Fruit fly (Drosophila melanogaster) S2 (cell line): ENCODE measurements around the gene osk.

Experiments used
- CG8478 ChIP-seq: fragments of >200 bp; optimal IDR thresholded peaks from 2 replicates; lab custom pipeline; 2018
- CTCF ChIP-seq, 2 experiments: fragments of >200 bp; optimal IDR thresholded peaks; 2 replicates each; lab custom pipeline; 2018

The osk gene

DNA sequence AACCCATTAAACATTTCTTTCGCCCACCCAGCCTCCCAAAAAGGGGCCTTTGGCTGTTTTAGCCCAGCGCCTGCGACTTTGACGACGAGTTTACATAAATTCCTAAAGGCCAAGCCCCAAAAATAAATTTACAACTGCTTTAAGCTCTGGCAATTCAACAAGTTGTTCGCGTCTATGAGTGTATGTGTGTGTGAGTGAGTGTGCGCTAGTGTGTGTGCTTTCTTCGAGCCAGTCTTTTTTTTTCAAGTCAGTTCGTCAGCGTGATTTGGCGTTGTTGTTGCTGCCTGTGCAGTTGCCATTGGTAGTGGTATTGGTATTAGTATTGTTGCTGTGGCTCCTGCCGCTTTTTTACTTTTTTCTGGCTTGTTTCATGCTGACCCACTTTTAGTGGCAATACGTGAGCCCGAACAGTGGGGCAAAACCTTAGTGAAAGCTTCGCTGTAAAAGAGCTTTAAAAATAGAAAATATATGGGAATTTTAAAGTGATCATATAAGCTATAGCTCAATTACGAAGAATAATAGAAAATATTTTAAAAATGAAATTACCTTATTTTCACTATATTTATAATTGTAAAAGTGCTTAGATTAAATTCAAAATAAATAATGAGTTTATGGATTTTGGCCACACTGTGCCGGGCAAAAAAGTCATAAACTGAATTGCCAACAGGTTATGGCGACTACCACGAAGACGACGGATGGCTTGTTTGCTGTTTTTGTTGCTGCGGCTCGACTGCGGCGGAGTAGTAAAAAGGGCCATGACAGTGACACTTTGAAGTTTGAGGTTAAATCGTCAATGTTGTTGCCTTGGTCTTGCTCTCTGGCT lies 10.8 kb downstream of the osk start:
- TF ChIP-seq CG8478 (lab: Kevin White, UChicago), result no peak
- TF ChIP-seq CTCF (optimal IDR thresholded peaks at IDR 0.05; lab: Kevin White, UChicago), result no peak

DNA sequence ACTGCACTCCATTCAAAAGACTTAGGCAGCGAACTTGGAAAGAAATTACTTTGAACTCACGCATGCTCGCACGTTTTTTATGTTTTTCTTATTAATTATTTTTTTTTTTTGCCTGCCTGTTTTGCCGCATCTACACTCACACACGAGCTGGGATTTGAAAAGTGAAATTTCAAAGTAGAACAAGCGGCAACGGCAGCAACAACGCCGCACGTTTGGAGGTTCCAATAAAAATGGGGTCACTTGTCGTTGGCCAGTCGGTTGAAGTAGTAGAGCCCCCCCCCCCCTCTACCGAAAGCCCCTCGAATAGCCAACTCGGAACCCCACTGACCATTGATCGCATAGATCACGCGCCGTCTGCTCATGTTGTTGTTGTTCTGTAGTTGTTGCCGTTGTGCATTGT lies 11.5 kb downstream of the osk start:
- TF ChIP-seq CG8478 (lab: Kevin White, UChicago), result no peak
- TF ChIP-seq CTCF (optimal IDR thresholded peaks at IDR 0.05; lab: Kevin White, UChicago), result no peak

DNA sequence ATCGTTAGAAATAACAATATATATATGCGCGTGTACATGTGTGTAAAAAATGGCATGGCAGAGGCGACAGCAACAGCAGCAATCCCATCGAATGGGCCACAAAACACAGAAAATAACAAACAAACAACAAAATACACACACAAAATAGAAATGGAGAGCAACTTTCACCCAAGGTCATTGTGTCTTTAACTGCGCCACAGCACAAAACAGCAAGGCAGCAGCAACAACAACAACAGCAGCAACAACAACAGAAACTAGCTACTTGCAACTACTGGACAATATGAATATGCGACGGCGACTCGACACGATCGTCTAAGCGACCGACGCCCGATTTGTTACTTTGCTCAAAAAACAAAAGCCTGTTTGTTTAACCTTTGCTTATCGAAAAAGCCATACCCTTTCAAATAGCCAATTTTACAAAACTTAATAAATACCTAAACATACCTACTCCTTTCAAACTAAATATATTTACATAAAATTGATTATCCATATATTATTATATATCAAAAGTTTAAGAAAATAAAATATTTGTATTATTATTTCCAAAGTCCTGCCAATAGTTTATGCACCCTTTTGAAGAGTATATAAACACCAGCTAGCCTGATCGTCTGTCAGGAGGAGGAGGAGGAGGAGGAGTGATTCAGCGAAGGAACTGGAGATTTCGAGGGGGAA lies 13.0 kb downstream of the osk start:
- no peak for TF ChIP-seq CG8478 (lab: Kevin White, UChicago)
- no peak for TF ChIP-seq CTCF (optimal IDR thresholded peaks at IDR 0.05; lab: Kevin White, UChicago)

DNA sequence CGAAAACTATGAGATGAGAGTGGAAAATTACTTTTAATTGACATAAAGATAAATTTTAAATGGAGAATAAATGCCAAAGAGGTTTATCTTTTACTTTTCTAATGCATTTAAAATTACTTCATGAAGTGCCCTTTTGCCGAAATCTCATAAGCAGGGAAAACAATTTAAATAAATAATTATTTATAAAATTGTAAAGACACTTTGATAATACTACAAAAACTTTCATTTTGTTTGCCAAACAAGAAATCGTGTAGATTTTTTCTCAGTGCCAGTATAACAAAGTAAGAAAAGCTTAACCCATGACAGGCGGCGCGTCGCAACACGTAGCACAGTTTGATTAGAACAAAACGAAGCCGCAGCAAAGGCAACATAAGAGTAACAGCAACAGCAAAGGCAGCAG lies 13.9 kb downstream of the osk start:
- TF ChIP-seq CG8478 (lab: Kevin White, UChicago) (no peak), CTCF (optimal IDR thresholded peaks at IDR 0.05; lab: Kevin White, UChicago) (no peak)

- TF ChIP-seq CG8478 (lab: Kevin White, UChicago) (no peak), CTCF (optimal IDR thresholded peaks at IDR 0.05; lab: Kevin White, UChicago) (no peak)
Observed at dm6 chr3R:8949334-8950066, 14.6 kb downstream of the osk start.

- TF ChIP-seq CTCF (optimal IDR thresholded peaks at IDR 0.05; lab: Kevin White, UChicago), result no peak
- no peak for TF ChIP-seq CG8478 (lab: Kevin White, UChicago)
Observed at dm6 chr3R:8954515-8955358, 19.8 kb downstream of the osk start.

dm6 chr3R:8955359-8955820 lies 20.5 kb downstream of the osk start:
- TF ChIP-seq CTCF (optimal IDR thresholded peaks at IDR 0.05; lab: Kevin White, UChicago) (no peak), CG8478 (lab: Kevin White, UChicago) (no peak)

dm6 chr3R:8956333-8956732 lies 21.4 kb downstream of the osk start:
- TF ChIP-seq CG8478 (lab: Kevin White, UChicago) (no peak), CTCF (optimal IDR thresholded peaks at IDR 0.05; lab: Kevin White, UChicago) (no peak)

DNA sequence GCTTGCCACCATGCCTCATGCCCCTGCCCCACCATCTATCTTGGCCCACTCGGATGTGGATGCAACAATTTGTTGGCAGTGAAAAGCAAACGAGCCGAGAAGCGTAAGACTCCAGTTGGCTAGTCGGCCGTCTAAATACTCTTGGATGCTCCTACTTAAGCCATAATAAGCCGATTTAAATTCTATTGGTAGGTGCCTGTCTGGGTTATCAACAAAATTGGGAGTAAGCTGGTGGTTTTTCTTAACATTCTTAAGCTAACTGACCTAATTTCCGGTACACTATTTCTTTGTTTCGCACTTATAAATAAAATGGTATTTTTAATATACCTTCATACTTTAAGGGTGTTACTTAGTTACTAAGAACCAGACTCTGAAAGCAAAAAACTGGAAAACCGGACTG lies 22.8 kb downstream of the osk start:
- TF ChIP-seq CG8478 (lab: Kevin White, UChicago) (no peak), CTCF (optimal IDR thresholded peaks at IDR 0.05; lab: Kevin White, UChicago) (no peak)

DNA sequence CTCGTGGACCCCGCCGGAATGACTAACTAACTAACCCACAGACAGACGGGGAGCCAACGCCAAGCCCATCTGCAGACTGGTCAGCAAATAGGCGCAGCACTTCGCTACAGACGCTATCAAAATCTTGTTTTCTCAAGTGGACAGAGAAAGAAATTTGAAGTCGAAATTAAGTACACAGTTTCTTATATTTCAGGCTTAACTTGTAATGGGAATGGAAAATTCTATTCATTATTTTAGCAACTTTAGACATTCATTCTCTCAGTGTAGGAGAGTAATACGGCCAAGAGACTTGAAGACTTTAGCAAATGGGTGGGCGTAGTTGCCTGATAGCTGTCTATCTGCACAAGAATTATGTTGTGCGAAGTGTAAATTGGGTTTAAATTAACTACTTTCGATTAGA lies 23.4 kb downstream of the osk start:
- TF ChIP-seq CTCF (optimal IDR thresholded peaks at IDR 0.05; lab: Kevin White, UChicago) (no peak), CG8478 (lab: Kevin White, UChicago) (no peak)

DNA sequence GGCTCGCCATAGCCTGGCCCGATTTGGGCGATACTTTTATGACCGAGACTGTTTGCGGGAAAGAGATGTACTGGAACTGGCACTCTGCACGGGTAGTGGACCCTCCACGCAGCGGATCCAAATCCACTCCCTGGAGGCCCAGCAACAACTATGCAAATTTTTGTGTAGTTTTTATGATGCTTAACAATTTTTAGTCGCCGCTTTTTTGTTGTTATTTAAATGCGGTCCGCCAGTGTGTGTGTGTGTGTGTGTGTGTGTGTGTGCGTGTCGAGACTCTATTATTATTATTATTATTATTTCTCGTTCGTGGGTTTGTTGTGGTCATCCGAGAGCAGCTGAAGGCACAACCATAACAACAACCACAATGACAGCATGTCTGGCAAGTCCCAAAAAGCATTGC lies 24.2 kb downstream of the osk start:
- TF ChIP-seq CG8478 (lab: Kevin White, UChicago), result no peak
- TF ChIP-seq CTCF (optimal IDR thresholded peaks at IDR 0.05; lab: Kevin White, UChicago), result no peak

dm6 chr3R:8960329-8960728 lies 25.4 kb downstream of the osk start:
- TF ChIP-seq CG8478 (lab: Kevin White, UChicago) (no peak), CTCF (optimal IDR thresholded peaks at IDR 0.05; lab: Kevin White, UChicago) (no peak)

DNA sequence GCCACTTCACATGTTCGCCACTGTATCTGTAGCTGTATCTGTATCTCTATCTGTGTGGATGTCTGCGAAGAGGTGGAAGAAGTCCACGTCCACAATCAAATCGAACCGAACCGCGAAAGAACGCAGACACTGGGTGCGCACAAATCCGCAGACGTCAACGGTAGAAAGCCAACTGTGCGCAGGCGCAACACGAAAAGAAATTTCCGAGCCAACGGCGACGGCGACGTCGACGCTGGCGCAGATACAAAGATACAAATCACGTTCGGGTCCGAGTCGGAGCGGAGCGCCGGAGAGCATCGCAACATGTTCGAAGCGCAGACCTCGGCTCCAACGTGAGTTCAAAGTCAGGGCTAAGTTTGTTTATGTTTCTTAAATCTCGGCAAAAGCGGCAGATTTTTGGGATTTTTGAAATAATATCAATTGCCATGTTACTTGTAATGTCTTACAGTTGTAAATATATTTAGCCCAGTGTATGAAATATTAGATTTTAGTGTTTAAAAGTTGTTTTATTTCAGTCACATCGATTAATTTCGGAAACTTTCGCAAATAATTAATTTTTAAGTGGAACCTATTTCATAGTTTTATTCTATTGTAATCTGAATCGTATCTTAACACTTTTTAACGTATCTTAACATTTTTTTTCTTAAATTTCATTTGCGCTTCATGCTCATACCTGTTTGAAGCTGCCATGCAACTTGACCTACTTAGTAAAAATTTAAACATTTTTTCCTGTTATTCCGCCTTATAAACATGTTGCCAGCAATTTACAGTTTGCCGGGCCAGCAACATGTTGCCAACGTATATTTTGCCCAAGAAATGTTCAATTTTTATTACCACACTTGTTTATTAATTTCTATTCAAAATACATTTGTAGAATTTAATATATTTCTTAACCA lies 28.2 kb downstream of the osk start, which contains the start of gene ich:
TSS of gene ich (minus strand) at position 178 of the 896 bp plus-strand sequence.
- no peak for TF ChIP-seq CTCF (optimal IDR thresholded peaks at IDR 0.05; lab: Kevin White, UChicago)
